Worm (Caenorhabditis elegans): Measurements from ENCODE around the gene ins-20.
A peak's percentile ranks its signal among the peaks of the same experiment; 100 is the strongest.

The ins-20 gene

DNA sequence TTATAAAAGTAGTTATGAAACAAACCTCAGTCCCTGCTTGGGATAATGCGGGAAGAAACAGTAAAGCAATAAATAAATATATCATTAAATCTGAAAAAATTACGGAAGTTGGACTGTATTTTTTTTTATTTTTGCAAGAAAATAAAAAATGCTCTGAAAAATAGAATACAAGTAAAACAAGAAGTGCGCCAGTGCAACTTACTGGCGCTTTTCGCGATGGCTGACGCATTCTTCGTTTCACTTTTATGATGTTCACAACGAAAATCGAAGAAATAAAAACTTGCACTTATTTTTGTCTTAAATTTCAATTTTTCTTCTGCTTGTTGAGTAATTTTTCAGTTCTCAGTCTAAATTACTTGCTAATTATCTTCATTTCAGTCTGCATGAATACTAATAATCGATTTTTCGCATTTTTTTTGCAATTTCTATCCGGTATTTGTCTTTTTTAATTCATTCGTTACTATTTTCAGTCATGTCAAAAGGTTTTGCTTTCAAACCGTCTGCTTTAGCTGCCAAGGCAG is 37.1 kb downstream of the ins-20 start, which contains the start of the genes R12C12.6 and ran-5 (continued):
- TF ChIP-seq cebp-1 (GFP tag; IDR thresholded peaks at IDR 0.05) (no peak), cebp-1 (tag; optimal IDR thresholded peaks at IDR 0.05) (peak; percentile 80), B0336.3 (GFP tag; IDR thresholded peaks at IDR 0.05) (peak; percentile 65; the same call in 1 of the 2 replicates), ccch-3 (GFP tag; optimal IDR thresholded peaks at IDR 0.05) (no peak), nfyb-1 (GFP tag; IDR thresholded peaks at IDR 0.05) (peak; percentile 70; the same call in 1 of the 2 replicates)

DNA sequence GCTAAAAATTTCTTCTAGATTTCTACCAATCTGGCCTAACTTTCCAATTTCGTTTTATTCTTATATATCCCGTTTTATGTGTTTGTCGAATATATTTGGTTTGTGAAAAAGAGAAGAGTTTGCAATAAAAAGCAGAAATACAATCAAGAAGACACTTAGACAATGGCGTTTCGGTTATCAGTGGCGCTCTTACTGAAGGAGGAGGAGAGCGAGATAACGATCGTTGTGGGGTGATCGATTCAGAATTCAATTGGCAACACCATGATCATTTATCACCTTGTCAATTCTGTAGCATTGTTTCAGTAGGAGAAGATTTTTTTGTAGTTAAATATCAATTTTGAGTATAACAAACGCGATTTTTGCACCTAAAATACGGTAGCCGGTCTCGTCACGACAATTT is 38.9 kb downstream of the ins-20 start:
- TF ChIP-seq madf-10 (tag; optimal IDR thresholded peaks at IDR 0.05) (no peak), cebp-1 (GFP tag; IDR thresholded peaks at IDR 0.05) (no peak), cebp-1 (tag; optimal IDR thresholded peaks at IDR 0.05) (peak; percentile 1), bed-1 (GFP tag; IDR thresholded peaks at IDR 0.05) (no peak), madf-6 (GFP tag; IDR thresholded peaks at IDR 0.05) (0 out of 2 replicates have a peak, but pooled peaks have one; percentile 14), F55B11.4 (tag; optimal IDR thresholded peaks at IDR 0.05; ENCODE audit: borderline replicate concordance, insufficient read depth) (no peak), ztf-28 (GFP tag; IDR thresholded peaks at IDR 0.05) (no peak), nhr-27 (tag; optimal IDR thresholded peaks at IDR 0.05) (no peak), nhr-80 (tag; optimal IDR thresholded peaks at IDR 0.05) (peak; percentile 74), cebp-2 (GFP tag; IDR thresholded peaks at IDR 0.05) (no peak), ceh-91 (GFP tag; IDR thresholded peaks at IDR 0.05) (no peak), madf-8 (GFP tag; conservative IDR thresholded peaks at IDR 0.05) (no peak), nfyb-1 (GFP tag; IDR thresholded peaks at IDR 0.05) (no peak), Y95B8A.8 (GFP tag; IDR thresholded peaks at IDR 0.05) (no peak), ccch-3 (GFP tag; optimal IDR thresholded peaks at IDR 0.05) (no peak), ama-1 (optimal IDR thresholded peaks at IDR 0.05) (no peak), ama-1 (GFP tag; optimal IDR thresholded peaks at IDR 0.05) (peak in 1 of 2 experiments; percentile 7), dox-1 (GFP tag; IDR thresholded peaks at IDR 0.05) (0 out of 2 replicates have a peak, but pooled peaks have one; percentile 25), ztf-18 (tag; optimal IDR thresholded peaks at IDR 0.05) (peak; percentile 75), nhr-179 (tag; optimal IDR thresholded peaks at IDR 0.05) (no peak), F22D6.2 (tag; optimal IDR thresholded peaks at IDR 0.05) (no peak), F39B2.1 (GFP tag; IDR thresholded peaks at IDR 0.05) (no peak), efl-1 (GFP tag; optimal IDR thresholded peaks at IDR 0.05) (no peak), dpff-1 (tag; optimal IDR thresholded peaks at IDR 0.05) (no peak), attf-6 (GFP tag; IDR thresholded peaks at IDR 0.05) (no peak), lin-54 (GFP tag; optimal IDR thresholded peaks at IDR 0.05) (peak; percentile 11), nfya-1 (tag; optimal IDR thresholded peaks at IDR 0.05; ENCODE audit: borderline replicate concordance, insufficient read depth) (no peak), ZK185.1 (tag; optimal IDR thresholded peaks at IDR 0.05; ENCODE audit: poor library complexity, severe bottlenecking) (peak; percentile 6), egl-18 (GFP tag; IDR thresholded peaks at IDR 0.05) (no peak), B0261.1 (tag; optimal IDR thresholded peaks at IDR 0.05) (no peak), ztf-26 (tag; optimal IDR thresholded peaks at IDR 0.05) (no peak), D2030.7 (GFP tag; IDR thresholded peaks at IDR 0.05) (no peak), F33H1.4 (GFP tag; IDR thresholded peaks at IDR 0.05) (no peak), akir-1 (GFP tag; optimal IDR thresholded peaks at IDR 0.05) (no peak), fkh-3 (tag; optimal IDR thresholded peaks at IDR 0.05) (no peak), nhr-120 (GFP tag; IDR thresholded peaks at IDR 0.05) (no peak), gei-17 (GFP tag; optimal IDR thresholded peaks at IDR 0.05) (no peak), bed-2 (GFP tag; IDR thresholded peaks at IDR 0.05) (no peak), lin-26 (GFP tag; IDR thresholded peaks at IDR 0.05) (no peak), tbx-9 (tag; optimal IDR thresholded peaks at IDR 0.05; ENCODE audit: borderline replicate concordance) (no peak), Y53F4B.3 (GFP tag; IDR thresholded peaks at IDR 0.05) (no peak), ekl-4 (GFP tag; IDR thresholded peaks at IDR 0.05) (no peak), hlh-26 (GFP tag; conservative IDR thresholded peaks at IDR 0.05) (no peak), Y56A3A.18 (GFP tag; IDR thresholded peaks at IDR 0.05) (no peak)

Measured in whole organism, young adult.